Fruit fly (Drosophila melanogaster): ENCODE data around the gene CG42266.

DNA sequence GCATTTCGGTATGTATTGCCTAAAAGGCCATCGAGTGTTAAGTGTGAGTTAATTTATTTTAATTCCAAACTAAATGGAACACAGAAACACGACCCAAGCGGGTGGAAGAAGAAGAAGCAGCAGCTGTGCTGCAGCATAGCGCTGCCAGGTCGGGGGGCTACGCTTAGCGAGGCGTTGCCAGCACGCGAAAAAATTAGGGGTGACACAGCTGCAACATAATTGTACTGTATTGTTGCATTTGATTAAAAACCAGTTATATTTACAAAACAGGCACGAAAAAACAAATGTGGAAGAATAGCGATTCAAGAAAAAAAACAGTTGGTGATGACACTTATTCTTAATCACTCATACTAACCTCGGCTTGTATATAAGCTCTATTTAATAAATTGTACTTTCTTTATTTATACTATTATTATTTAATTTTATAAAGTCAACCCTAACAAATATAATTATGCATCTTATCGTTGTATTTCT is 10.0 kb upstream of the CG42266 start:
- TF ChIP-seq insv (GFP tag; optimal IDR thresholded peaks at IDR 0.05), result peak in 1 of 2 experiments; percentile 4
- peak; percentile 35 for TF ChIP-seq CG17802 (tag; optimal IDR thresholded peaks at IDR 0.05)
- peak; percentile 76 for TF ChIP-seq CG30403 (GFP tag; optimal IDR thresholded peaks at IDR 0.05)
- no peak for TF ChIP-seq ftz-f1 (GFP tag; optimal IDR thresholded peaks at IDR 0.05)
- peak; percentile 62 for TF ChIP-seq az2 (GFP tag; optimal IDR thresholded peaks at IDR 0.05)
- TF ChIP-seq twi (tag; optimal IDR thresholded peaks at IDR 0.05), result no peak
- peak; percentile 78 for TF ChIP-seq Rx (GFP tag; IDR thresholded peaks at IDR 0.05)
- TF ChIP-seq Aef1 (GFP tag; IDR thresholded peaks at IDR 0.05), result peak; percentile 80
- TF ChIP-seq ase (GFP tag; IDR thresholded peaks at IDR 0.05), result peak; percentile 75; the same call in 2 of the 3 replicates

Measured in whole organism, embryonic.